Fruit fly (Drosophila melanogaster) whole organism, wandering third instar larva: Measurements from ENCODE around the gene Ice2.

Experiments used
- GATAd ChIP-seq: sonication (Bioruptor generic); optimal IDR thresholded peaks from 2 replicates; lab custom pipeline; 2016; ENCODE audit warnings: missing biosample characterization, missing genetic modification characterization
- HLH106 ChIP-seq: fragments of 200-800 bp; optimal IDR thresholded peaks from 3 replicates; lab custom pipeline; 2019; ENCODE audit warnings: missing biosample characterization, mild to moderate bottlenecking, missing genetic modification characterization, moderate library complexity
- fru ChIP-seq: fragments of 200-800 bp; sonication (Bioruptor generic); optimal IDR thresholded peaks from 3 replicates; lab custom pipeline; 2016; ENCODE audit warnings: missing biosample characterization, mild to moderate bottlenecking, missing genetic modification characterization
- rgr ChIP-seq: fragments of 200-800 bp; sonication (Bioruptor generic); optimal IDR thresholded peaks from 3 replicates; lab custom pipeline; 2016; ENCODE audit warnings: missing biosample characterization, mild to moderate bottlenecking, missing genetic modification characterization

DNA sequence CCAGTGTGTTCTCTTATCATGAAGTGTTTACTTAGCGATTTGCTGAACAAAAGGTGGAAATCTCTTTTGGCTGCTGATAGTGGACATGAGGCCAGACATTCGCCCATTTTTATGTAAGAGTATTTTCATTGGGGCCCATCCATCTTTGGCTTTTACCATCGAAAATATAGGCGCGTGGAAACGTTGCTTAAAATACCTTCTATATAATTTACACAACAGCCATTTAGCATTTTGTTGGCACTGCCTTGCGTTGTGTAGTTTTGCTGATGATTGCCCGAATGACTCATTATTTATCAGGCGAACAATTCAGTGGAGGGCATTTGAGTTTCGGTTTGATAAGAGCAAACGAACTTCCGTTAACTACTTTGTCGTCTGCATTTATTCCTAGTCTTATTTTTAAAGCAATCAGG lies 31.6 kb downstream of the Ice2 start:
- TF ChIP-seq fru (GFP tag; lab: Kevin White, UChicago), result peak; percentile 2
- no peak for TF ChIP-seq HLH106 (tag; lab: Kevin White, UChicago)
- no peak for TF ChIP-seq rgr (GFP tag; lab: Kevin White, UChicago)
- no peak for TF ChIP-seq GATAd
